Fruit fly (Drosophila melanogaster) whole organism, prepupa: ENCODE data around the gene beat-IIIa.
A peak's percentile ranks its signal among the peaks of the same experiment; 100 is the strongest.

Experiments used
- Eip78C ChIP-seq: fragments of 200-800 bp; sonication (Bioruptor generic); peaks from one replicate; lab custom pipeline; 2016; ENCODE audit warnings: missing biosample characterization, missing genetic modification characterization
- Lpt ChIP-seq: fragments of 200-800 bp; sonication (Bioruptor generic); optimal IDR thresholded peaks from 3 replicates; lab custom pipeline; 2016; ENCODE audit warnings: missing biosample characterization, missing genetic modification characterization
- eg ChIP-seq: fragments of 200-800 bp; sonication (Bioruptor generic); IDR thresholded peaks from 3 replicates; pipeline ENCODE4 v1.3.6; 2022; ENCODE audit warnings: missing biosample characterization, missing genetic modification characterization

DNA sequence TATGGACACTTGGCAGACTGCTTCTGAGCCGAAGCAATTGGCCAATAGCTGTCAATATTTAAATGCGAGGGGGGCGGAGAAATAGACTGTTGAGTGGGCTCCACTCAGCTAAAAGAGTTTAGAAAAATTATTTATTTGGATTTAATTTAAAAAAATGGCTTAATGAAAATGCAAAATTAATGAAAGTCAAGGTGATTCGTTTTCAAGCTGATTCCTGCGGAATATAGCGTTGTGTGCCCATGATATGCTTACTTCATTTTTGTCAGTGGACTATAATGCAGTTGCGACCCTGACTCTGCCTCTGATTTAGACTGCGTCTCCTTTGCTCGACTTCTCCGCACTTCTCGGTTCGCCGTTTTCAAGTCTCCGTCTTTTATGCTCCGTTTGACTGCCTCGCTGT, 86.0 kb downstream of the beat-IIIa start:
- no peak for TF ChIP-seq Lpt (GFP tag; lab: Kevin White, UChicago)
- no peak for TF ChIP-seq eg (GFP tag; lab: Robert Waterston, UW)
- peak; percentile 31 for TF ChIP-seq Eip78C
